Fruit fly (Drosophila melanogaster): ENCODE results near the gene ey.

The ey gene

dm6 chr4:659884-660846 is 37.3 kb upstream of the ey start, which contains the start of gene gw (continued):
- TF ChIP-seq Hr78 (GFP tag; optimal IDR thresholded peaks at IDR 0.05), result no peak
- TF ChIP-seq CG17359 (tag; optimal IDR thresholded peaks at IDR 0.05), result peak; percentile 85
- TF ChIP-seq CG11695 (GFP tag; IDR thresholded peaks at IDR 0.05), result peak; percentile 78
- TF ChIP-seq CG30020 (tag; optimal IDR thresholded peaks at IDR 0.05), result peak; percentile 99
- TF ChIP-seq run (tag; optimal IDR thresholded peaks at IDR 0.05), result no peak
- peak; percentile 34 for TF ChIP-seq CG17186 (GFP tag; optimal IDR thresholded peaks at IDR 0.05)
- TF ChIP-seq CG8924 (tag; optimal IDR thresholded peaks at IDR 0.05), result peak; percentile 82
- TF ChIP-seq CG3163 (GFP tag; optimal IDR thresholded peaks at IDR 0.05), result peak; percentile 33
- no peak for TF ChIP-seq CG2129 (GFP tag; IDR thresholded peaks at IDR 0.05; ENCODE audit: partially characterized antibody)
- TF ChIP-seq gsb-n (tag; optimal IDR thresholded peaks at IDR 0.05), result no peak
- TF ChIP-seq CG9876 (GFP tag; optimal IDR thresholded peaks at IDR 0.05), result peak; percentile 27
- no peak for TF ChIP-seq dmrt99B (tag; optimal IDR thresholded peaks at IDR 0.05)
- no peak for TF ChIP-seq lov (optimal IDR thresholded peaks at IDR 0.05)
- TF ChIP-seq lov (GFP tag; IDR thresholded peaks at IDR 0.05), result no peak
- TF ChIP-seq Rx (GFP tag; IDR thresholded peaks at IDR 0.05), result no peak; the same call in 1 of the 2 replicates
- no peak for TF ChIP-seq fru (optimal IDR thresholded peaks at IDR 0.05)
- TF ChIP-seq CG2678 (tag; optimal IDR thresholded peaks at IDR 0.05), result no peak
- peak; percentile 43; the same call in 1 of the 2 replicates for TF ChIP-seq Taf1 (GFP tag; IDR thresholded peaks at IDR 0.05)
- peak; percentile 67 for TF ChIP-seq CG14441 (GFP tag; IDR thresholded peaks at IDR 0.05)
- TF ChIP-seq grau (tag; optimal IDR thresholded peaks at IDR 0.05), result no peak
- TF ChIP-seq Hey (tag; optimal IDR thresholded peaks at IDR 0.05), result no peak
- no peak for TF ChIP-seq Optix (GFP tag; IDR thresholded peaks at IDR 0.05)
- no peak for TF ChIP-seq CG12391 (tag; optimal IDR thresholded peaks at IDR 0.05)
- peak; percentile 62 for TF ChIP-seq emc (GFP tag; optimal IDR thresholded peaks at IDR 0.05)
- TF ChIP-seq pnt (GFP tag; optimal IDR thresholded peaks at IDR 0.05), result peak; percentile 63
- no peak for TF ChIP-seq bowl (GFP tag; IDR thresholded peaks at IDR 0.05)
- peak; percentile 65; the same call in 2 of the 3 replicates for TF ChIP-seq Dbx (GFP tag; IDR thresholded peaks at IDR 0.05)
- no peak; the same call in 1 of the 2 replicates for TF ChIP-seq CG31224 (GFP tag; IDR thresholded peaks at IDR 0.05)
- no peak for TF ChIP-seq jigr1 (GFP tag; IDR thresholded peaks at IDR 0.05)
- TF ChIP-seq CG18764 (GFP tag; optimal IDR thresholded peaks at IDR 0.05), result peak; percentile 73
- peak; percentile 53; the same call in 1 of the 3 replicates for TF ChIP-seq mld (GFP tag; IDR thresholded peaks at IDR 0.05; ENCODE audit: partially characterized antibody)
- TF ChIP-seq cg (GFP tag; optimal IDR thresholded peaks at IDR 0.05), result peak; percentile 71
- TF ChIP-seq Ada2b (GFP tag; IDR thresholded peaks at IDR 0.05), result peak; percentile 77
- TF ChIP-seq CG6765 (GFP tag; optimal IDR thresholded peaks at IDR 0.05), result peak; percentile 65
- TF ChIP-seq CG3995 (GFP tag; optimal IDR thresholded peaks at IDR 0.05), result peak; percentile 49
- TF ChIP-seq CG16815 (GFP tag; optimal IDR thresholded peaks at IDR 0.05), result peak; percentile 38
- peak; percentile 64 for TF ChIP-seq Hmx (GFP tag; optimal IDR thresholded peaks at IDR 0.05)
- no peak for TF ChIP-seq CG12071 (GFP tag; optimal IDR thresholded peaks at IDR 0.05)
- TF ChIP-seq aop (GFP tag; IDR thresholded peaks at IDR 0.05), result no peak
- peak; percentile 18 for TF ChIP-seq p53 (GFP tag; optimal IDR thresholded peaks at IDR 0.05)
- TF ChIP-seq CG30403 (GFP tag; optimal IDR thresholded peaks at IDR 0.05), result peak; percentile 80
- TF ChIP-seq trh (GFP tag; optimal IDR thresholded peaks at IDR 0.05), result peak; percentile 4
- peak; percentile 87 for TF ChIP-seq unpg (GFP tag; optimal IDR thresholded peaks at IDR 0.05)
- no peak for TF ChIP-seq dati (GFP tag; IDR thresholded peaks at IDR 0.05)
- no peak for TF ChIP-seq sc (optimal IDR thresholded peaks at IDR 0.05)
- peak; percentile 70 for TF ChIP-seq sc (GFP tag; optimal IDR thresholded peaks at IDR 0.05)
- TF ChIP-seq pan (optimal IDR thresholded peaks at IDR 0.05), result no peak
- peak in 1 of 2 experiments; percentile 80 for TF ChIP-seq pan (GFP tag; optimal IDR thresholded peaks at IDR 0.05 in 1 of 2, IDR thresholded peaks at IDR 0.05 in 1 of 2)
- no peak for TF ChIP-seq CG11696 (GFP tag; IDR thresholded peaks at IDR 0.05)
- peak; percentile 75 for TF ChIP-seq Bgb (GFP tag; IDR thresholded peaks at IDR 0.05; ENCODE audit: partially characterized antibody)
